Worm (Caenorhabditis elegans) whole organism, L2 larva: Measurements from ENCODE around the gene fzy-1.
"Not testable (repeated sequence)": the region's sequence is repeated elsewhere in the genome, so short reads cannot be mapped to it uniquely, and the experiment has no call there.

ENCODE experiments used
- aly-2 ChIP-seq: fragments of 150-350 bp; optimal IDR thresholded peaks from 2 replicates; lab custom pipeline; 2014; ENCODE audit warnings: missing biosample characterization, missing genetic modification characterization
- ama-1 ChIP-seq: fragments of 150-350 bp; optimal IDR thresholded peaks from 2 replicates; lab custom pipeline; 2018; ENCODE audit warnings: inconsistent platforms
- crh-2 ChIP-seq: sonication (generic microtip); optimal IDR thresholded peaks from 2 replicates; lab custom pipeline; 2017; ENCODE audit warnings: missing biosample characterization, missing genetic modification characterization
- lin-13 ChIP-seq: fragments of 150-350 bp; optimal IDR thresholded peaks from 2 replicates; lab custom pipeline; 2014; ENCODE audit warnings: missing biosample characterization, missing genetic modification reagents, missing genetic modification characterization
- nhr-12 ChIP-seq: fragments of 150-350 bp; optimal IDR thresholded peaks from 2 replicates; lab custom pipeline; 2014; ENCODE audit warnings: missing biosample characterization, missing genetic modification characterization
- nhr-23 ChIP-seq: fragments of 150-350 bp; optimal IDR thresholded peaks from 2 replicates; lab custom pipeline; 2014; ENCODE audit warnings: missing biosample characterization, missing genetic modification reagents, missing genetic modification characterization
- nhr-237 ChIP-seq: fragments of 150-350 bp; optimal IDR thresholded peaks from 2 replicates; lab custom pipeline; 2014; ENCODE audit warnings: missing biosample characterization, missing genetic modification characterization
- nhr-77 ChIP-seq: fragments of 150-350 bp; optimal IDR thresholded peaks from 2 replicates; lab custom pipeline; 2014; ENCODE audit warnings: missing biosample characterization, missing genetic modification characterization
- unc-39 ChIP-seq: fragments of 150-350 bp; optimal IDR thresholded peaks from 2 replicates; lab custom pipeline; 2014; ENCODE audit warnings: missing biosample characterization, missing genetic modification characterization
- unc-55 ChIP-seq: fragments of 150-350 bp; sonication (generic microtip); optimal IDR thresholded peaks from 3 replicates; lab custom pipeline; 2014; ENCODE audit warnings: missing biosample characterization, missing genetic modification reagents, missing genetic modification characterization
- ztf-4 ChIP-seq: fragments of 150-350 bp; optimal IDR thresholded peaks from 2 replicates; lab custom pipeline; 2014; ENCODE audit warnings: missing biosample characterization, missing genetic modification characterization

- TF ChIP-seq nhr-23 (tag; lab: Kevin White, UChicago); nhr-237; ztf-4 (tag; lab: Kevin White, UChicago); nhr-77 (tag; lab: Kevin White, UChicago); nhr-12 (tag; lab: Kevin White, UChicago); unc-55 (GFP tag; lab: Kevin White, UChicago); unc-39 (tag; lab: Kevin White, UChicago); lin-13 (GFP tag; lab: Kevin White, UChicago); ama-1 (lab: Kevin White, UChicago); aly-2 (tag; lab: Kevin White, UChicago); crh-2 (tag; lab: Kevin White, UChicago): not testable (repeated sequence)
Observed at ce11 chrII:5540113-5540512, 39.5 kb downstream of the fzy-1 start, which contains the start of gene hlh-27.
